Worm (Caenorhabditis elegans) whole organism, late embryonic: ENCODE measurements around the gene Y46G5A.20.

Experiments
- C08G9.2 ChIP-seq: sonication (generic microtip); optimal IDR thresholded peaks from 2 replicates; lab custom pipeline; 2016; ENCODE audit warnings: mild to moderate bottlenecking, missing genetic modification characterization, moderate library complexity, missing compliant biosample characterization
- F13H6.1 ChIP-seq: sonication (generic microtip); optimal IDR thresholded peaks from 2 replicates; lab custom pipeline; 2016; ENCODE audit warnings: missing genetic modification characterization, missing compliant biosample characterization
- K09A11.1 ChIP-seq: sonication (generic microtip); optimal IDR thresholded peaks from 2 replicates; lab custom pipeline; 2017; ENCODE audit warnings: antibody characterized with exemption, mild to moderate bottlenecking, missing genetic modification characterization, missing compliant biosample characterization; ENCODE audit not compliant: insufficient read depth
- Y22D7AL.16 ChIP-seq: sonication (generic microtip); optimal IDR thresholded peaks from 2 replicates; lab custom pipeline; 2016; ENCODE audit warnings: missing genetic modification characterization, missing compliant biosample characterization
- ahr-1 ChIP-seq: sonication (generic microtip); optimal IDR thresholded peaks from 2 replicates; lab custom pipeline; 2016; ENCODE audit warnings: missing genetic modification characterization, missing compliant biosample characterization
- ama-1 ChIP-seq: fragments of 150-350 bp; optimal IDR thresholded peaks from 2 replicates; lab custom pipeline; 2014
- ceh-14 ChIP-seq: sonication (generic microtip); optimal IDR thresholded peaks from 2 replicates; lab custom pipeline; 2016; ENCODE audit warnings: missing genotype, missing genetic modification characterization, missing compliant biosample characterization
- ceh-19 ChIP-seq: fragments of 200-800 bp; sonication (Bioruptor generic); optimal IDR thresholded peaks from 2 replicates; lab custom pipeline; 2018; ENCODE audit warnings: mild to moderate bottlenecking, missing genetic modification characterization, missing compliant biosample characterization
- ceh-2 ChIP-seq: sonication (generic microtip); optimal IDR thresholded peaks from 2 replicates; lab custom pipeline; 2016; ENCODE audit warnings: missing genotype, missing genetic modification characterization, missing compliant biosample characterization
- ceh-30 ChIP-seq: fragments of 150-350 bp; optimal IDR thresholded peaks from 2 replicates; lab custom pipeline; 2014; ENCODE audit warnings: missing biosample characterization, missing genetic modification characterization
- ceh-31 ChIP-seq: sonication (generic microtip); optimal IDR thresholded peaks from 2 replicates; lab custom pipeline; 2016; ENCODE audit warnings: missing genetic modification characterization, missing compliant biosample characterization
- ceh-34 ChIP-seq: sonication (generic microtip); optimal IDR thresholded peaks from 2 replicates; lab custom pipeline; 2016; ENCODE audit warnings: mild to moderate bottlenecking, missing genetic modification characterization, missing compliant biosample characterization
- ceh-45 ChIP-seq: fragments of 200-800 bp; sonication (Bioruptor generic); IDR thresholded peaks from 2 replicates; pipeline ENCODE4 v1.3.6; 2022; ENCODE audit warnings: missing genetic modification reagents, missing genetic modification characterization, missing compliant biosample characterization
- ceh-48 ChIP-seq: sonication (generic microtip); optimal IDR thresholded peaks from 2 replicates; lab custom pipeline; 2016; ENCODE audit warnings: missing genetic modification characterization, inconsistent platforms, missing compliant biosample characterization
- ceh-6 ChIP-seq: fragments of 200-800 bp; sonication (Bioruptor generic); optimal IDR thresholded peaks from 2 replicates; lab custom pipeline; 2018; ENCODE audit warnings: mild to moderate bottlenecking, missing genetic modification characterization, missing compliant biosample characterization
- ceh-9 ChIP-seq: sonication (generic microtip); optimal IDR thresholded peaks from 2 replicates; lab custom pipeline; 2016; ENCODE audit warnings: mild to moderate bottlenecking, missing genetic modification characterization, inconsistent platforms, missing compliant biosample characterization
- che-1 ChIP-seq: sonication (generic microtip); optimal IDR thresholded peaks from 2 replicates; lab custom pipeline; 2016; ENCODE audit warnings: mild to moderate bottlenecking, missing genetic modification characterization, missing compliant biosample characterization
- dmd-4 ChIP-seq: sonication (generic microtip); optimal IDR thresholded peaks from 2 replicates; lab custom pipeline; 2016; ENCODE audit warnings: borderline replicate concordance, missing genetic modification characterization, missing compliant biosample characterization
- dve-1 ChIP-seq: sonication (generic microtip); optimal IDR thresholded peaks from 2 replicates; lab custom pipeline; 2017; ENCODE audit warnings: antibody characterized with exemption, mild to moderate bottlenecking, missing genetic modification characterization, missing compliant biosample characterization
- elt-4 ChIP-seq: sonication (generic microtip); optimal IDR thresholded peaks from 2 replicates; lab custom pipeline; 2016; ENCODE audit warnings: missing genetic modification characterization, missing compliant biosample characterization
- ets-4 ChIP-seq: sonication (generic microtip); optimal IDR thresholded peaks from 2 replicates; lab custom pipeline; 2016; ENCODE audit warnings: missing genetic modification characterization, missing compliant biosample characterization
- eyg-1 ChIP-seq: sonication (generic microtip); optimal IDR thresholded peaks from 2 replicates; lab custom pipeline; 2016; ENCODE audit warnings: missing genotype, missing genetic modification characterization, missing compliant biosample characterization
- fkh-10 ChIP-seq: fragments of 150-350 bp; optimal IDR thresholded peaks from 2 replicates; lab custom pipeline; 2014; ENCODE audit warnings: missing biosample characterization, missing genetic modification reagents, missing genetic modification characterization
- fkh-6 ChIP-seq: sonication (generic microtip); optimal IDR thresholded peaks from 2 replicates; lab custom pipeline; 2016; ENCODE audit warnings: missing genetic modification characterization, missing compliant biosample characterization
- gmeb-2 ChIP-seq: sonication (generic microtip); optimal IDR thresholded peaks from 2 replicates; lab custom pipeline; 2016; ENCODE audit warnings: missing genetic modification characterization, inconsistent platforms, missing compliant biosample characterization
- hlh-15 ChIP-seq: sonication (generic microtip); optimal IDR thresholded peaks from 2 replicates; lab custom pipeline; 2016; ENCODE audit warnings: missing genetic modification characterization, missing compliant biosample characterization
- hlh-30 ChIP-seq: sonication (generic microtip); optimal IDR thresholded peaks from 2 replicates; lab custom pipeline; 2017; ENCODE audit warnings: antibody characterized with exemption, missing genetic modification characterization, missing compliant biosample characterization; ENCODE audit not compliant: insufficient read depth
- hlh-6 ChIP-seq: sonication (generic microtip); optimal IDR thresholded peaks from 2 replicates; lab custom pipeline; 2016; ENCODE audit warnings: missing genotype, missing genetic modification characterization, missing compliant biosample characterization
- hlh-8 ChIP-seq: sonication (generic microtip); optimal IDR thresholded peaks from 2 replicates; lab custom pipeline; 2016; ENCODE audit warnings: missing genotype, missing genetic modification characterization, missing compliant biosample characterization
- lim-6 ChIP-seq: sonication (generic microtip); optimal IDR thresholded peaks from 2 replicates; lab custom pipeline; 2016; ENCODE audit warnings: missing genetic modification characterization, missing compliant biosample characterization
- lin-11 ChIP-seq: fragments of 200-800 bp; sonication (Bioruptor generic); optimal IDR thresholded peaks from 2 replicates; lab custom pipeline; 2018; ENCODE audit warnings: mild to moderate bottlenecking, missing genetic modification characterization, missing compliant biosample characterization
- nfya-1 ChIP-seq: sonication (generic microtip); optimal IDR thresholded peaks from 2 replicates; lab custom pipeline; 2017; ENCODE audit warnings: missing genetic modification characterization, mild to moderate bottlenecking, missing compliant biosample characterization, antibody characterized with exemption, moderate library complexity
- nhr-11 ChIP-seq: fragments of 150-350 bp; optimal IDR thresholded peaks from 2 replicates; lab custom pipeline; 2014; ENCODE audit warnings: missing biosample characterization, missing genetic modification characterization
- nhr-232 ChIP-seq: sonication (generic microtip); optimal IDR thresholded peaks from 2 replicates; lab custom pipeline; 2016; ENCODE audit warnings: missing genetic modification characterization, missing compliant biosample characterization
- odd-2 ChIP-seq: sonication (generic microtip); optimal IDR thresholded peaks from 2 replicates; lab custom pipeline; 2017; ENCODE audit warnings: antibody characterized with exemption, mild to moderate bottlenecking, missing genetic modification characterization, missing compliant biosample characterization
- pag-3 ChIP-seq: sonication (generic microtip); optimal IDR thresholded peaks from 2 replicates; lab custom pipeline; 2016; ENCODE audit warnings: missing compliant biosample characterization, missing genetic modification characterization, borderline replicate concordance
- pha-2 ChIP-seq: sonication (generic microtip); optimal IDR thresholded peaks from 2 replicates; lab custom pipeline; 2017; ENCODE audit warnings: mild to moderate bottlenecking, missing genetic modification characterization, missing compliant biosample characterization
- pros-1 ChIP-seq: fragments of 150-350 bp; optimal IDR thresholded peaks from 2 replicates; lab custom pipeline; 2014; ENCODE audit warnings: missing biosample characterization, missing genetic modification reagents, missing genetic modification characterization
- ref-2 ChIP-seq: sonication (generic microtip); optimal IDR thresholded peaks from 2 replicates; lab custom pipeline; 2016; ENCODE audit warnings: missing genetic modification characterization, missing compliant biosample characterization
- rnt-1 ChIP-seq: sonication (generic microtip); optimal IDR thresholded peaks from 2 replicates; lab custom pipeline; 2016; ENCODE audit warnings: missing genetic modification characterization, missing compliant biosample characterization
- sdc-2 ChIP-seq: sonication (generic microtip); optimal IDR thresholded peaks from 2 replicates; lab custom pipeline; 2016; ENCODE audit warnings: missing genotype, missing genetic modification characterization, missing compliant biosample characterization
- sox-4 ChIP-seq: sonication (generic microtip); optimal IDR thresholded peaks from 2 replicates; lab custom pipeline; 2017; ENCODE audit warnings: mild to moderate bottlenecking, missing genetic modification characterization, inconsistent platforms, missing compliant biosample characterization
- syd-9 ChIP-seq: sonication (generic microtip); optimal IDR thresholded peaks from 2 replicates; lab custom pipeline; 2016; ENCODE audit warnings: mild to moderate bottlenecking, missing genetic modification characterization, moderate library complexity, missing compliant biosample characterization
- tbx-2 ChIP-seq: sonication (generic microtip); optimal IDR thresholded peaks from 2 replicates; lab custom pipeline; 2016; ENCODE audit warnings: missing genetic modification characterization, missing compliant biosample characterization
- ttx-3 ChIP-seq: sonication (generic microtip); optimal IDR thresholded peaks from 2 replicates; lab custom pipeline; 2016; ENCODE audit warnings: missing genetic modification reagents, missing genetic modification characterization, missing compliant biosample characterization
- unc-3 ChIP-seq, 2 experiments: fragments of 200-800 bp in 1 of 2; sonication (Bioruptor generic) in 1 of 2; sonication (generic microtip) in 1 of 2; conservative IDR thresholded peaks in 1 of 2; optimal IDR thresholded peaks in 1 of 2; 2 replicates each; pipeline versions ENCODE4 v1.3.6 to Lab custom; 2016 to 2022; ENCODE audit warnings: missing compliant biosample characterization in 2 of 2, missing genetic modification characterization in 2 of 2, missing genetic modification reagents in 1 of 2
- unc-42 ChIP-seq: sonication (generic microtip); optimal IDR thresholded peaks from 2 replicates; lab custom pipeline; 2016; ENCODE audit warnings: missing genotype, missing genetic modification characterization, missing compliant biosample characterization
- unc-55 ChIP-seq: sonication (generic microtip); optimal IDR thresholded peaks from 2 replicates; lab custom pipeline; 2017; ENCODE audit warnings: missing biosample characterization, missing genetic modification reagents, missing genetic modification characterization

Gene Y46G5A.20

ce11 chrII:12797211-12797794 lies 13.5 kb upstream of the Y46G5A.20 start:
- no peak for TF ChIP-seq gmeb-2 (tag; lab: Kevin White, UChicago)
- no peak for TF ChIP-seq rnt-1 (tag; lab: Kevin White, UChicago)
- TF ChIP-seq fkh-6 = no peak
- peak; percentile 5 for TF ChIP-seq nfya-1 (tag; lab: Kevin White, UChicago)
- TF ChIP-seq ets-4 (tag; lab: Kevin White, UChicago) = no peak
- TF ChIP-seq pros-1 (tag; lab: Kevin White, UChicago) = no peak
- TF ChIP-seq Y22D7AL.16 (tag; lab: Kevin White, UChicago) = no peak
- no peak for TF ChIP-seq ahr-1 (tag; lab: Kevin White, UChicago)
- no peak for TF ChIP-seq ceh-30
- no peak for TF ChIP-seq ceh-34 (tag; lab: Kevin White, UChicago)
- no peak for TF ChIP-seq ceh-31
- TF ChIP-seq ref-2 = no peak
- TF ChIP-seq unc-42 = peak; percentile 30
- TF ChIP-seq elt-4 (tag; lab: Kevin White, UChicago) = no peak
- TF ChIP-seq tbx-2 (tag; lab: Kevin White, UChicago) = no peak
- TF ChIP-seq che-1 (tag; lab: Kevin White, UChicago) = no peak
- TF ChIP-seq eyg-1 (tag; lab: Kevin White, UChicago) = no peak
- TF ChIP-seq ceh-9 = no peak
- TF ChIP-seq K09A11.1 (tag; lab: Kevin White, UChicago) = no peak
- TF ChIP-seq sdc-2 = no peak
- no peak for TF ChIP-seq hlh-30 (tag; lab: Kevin White, UChicago)
- peak; percentile 31 for TF ChIP-seq hlh-6 (tag; lab: Kevin White, UChicago)
- TF ChIP-seq ceh-19 (GFP tag; lab: Kevin White, UChicago) = no peak
- TF ChIP-seq C08G9.2 (tag; lab: Kevin White, UChicago) = no peak

- TF ChIP-seq ceh-2 (no peak), ceh-19 (GFP tag; lab: Kevin White, UChicago) (no peak), pha-2 (tag; lab: Kevin White, UChicago) (no peak), ceh-45 (GFP tag; lab: Robert Waterston, UW) (no peak), unc-3 (GFP tag; conservative IDR thresholded peaks at IDR 0.05; lab: Robert Waterston, UW) (no peak), unc-3 (tag; optimal IDR thresholded peaks at IDR 0.05; lab: Kevin White, UChicago) (no peak), nhr-232 (tag; lab: Kevin White, UChicago) (no peak), fkh-10 (GFP tag; lab: Kevin White, UChicago) (no peak), pros-1 (tag; lab: Kevin White, UChicago) (no peak), eyg-1 (tag; lab: Kevin White, UChicago) (no peak), ceh-34 (tag; lab: Kevin White, UChicago) (no peak), Y22D7AL.16 (tag; lab: Kevin White, UChicago) (no peak), odd-2 (tag; lab: Kevin White, UChicago) (peak; percentile 7), hlh-30 (tag; lab: Kevin White, UChicago) (peak; percentile 90), syd-9 (tag; lab: Kevin White, UChicago) (no peak), ceh-9 (no peak), ahr-1 (tag; lab: Kevin White, UChicago) (no peak), sdc-2 (no peak), F13H6.1 (tag; lab: Kevin White, UChicago) (no peak), lim-6 (no peak), ttx-3 (tag; lab: Kevin White, UChicago) (no peak), dmd-4 (tag; lab: Kevin White, UChicago) (no peak), rnt-1 (tag; lab: Kevin White, UChicago) (peak; percentile 55), ama-1 (no peak), hlh-15 (no peak), ceh-48 (tag; lab: Kevin White, UChicago) (no peak), ets-4 (tag; lab: Kevin White, UChicago) (no peak), pag-3 (no peak), dve-1 (no peak), ref-2 (peak; percentile 63), elt-4 (tag; lab: Kevin White, UChicago) (no peak), lin-11 (no peak), ceh-14 (peak; percentile 21), hlh-8 (no peak), unc-55 (GFP tag; lab: Kevin White, UChicago) (peak; percentile 13), fkh-6 (no peak), sox-4 (tag; lab: Kevin White, UChicago) (no peak), K09A11.1 (tag; lab: Kevin White, UChicago) (no peak), nhr-11 (tag; lab: Kevin White, UChicago) (no peak), ceh-6 (no peak), C08G9.2 (tag; lab: Kevin White, UChicago) (no peak), unc-42 (no peak)
These were observed 12.0 kb upstream of the Y46G5A.20 start for ce11 chrII:12798814-12799213.
